Worm (Caenorhabditis elegans): ENCODE data around the gene C39E9.7.

C39E9.7 gene

ce11 chrIV:13096778-13097177 lies 20.3 kb upstream of the C39E9.7 start (continued):
- TF ChIP-seq rec-8 (tag; optimal IDR thresholded peaks at IDR 0.05) (peak in 1 of 2 experiments; percentile 4), hmg-20 (GFP tag; IDR thresholded peaks at IDR 0.05) (no peak), ets-4 (GFP tag; optimal IDR thresholded peaks at IDR 0.05) (no peak), Y79H2A.3 (GFP tag; conservative IDR thresholded peaks at IDR 0.05) (peak; percentile 78; the same call in 1 of the 2 replicates), rcor-1 (GFP tag; IDR thresholded peaks at IDR 0.05) (no peak), hrde-1 (tag; optimal IDR thresholded peaks at IDR 0.05; ENCODE audit: borderline replicate concordance) (peak; percentile 88), mxl-1 (tag; optimal IDR thresholded peaks at IDR 0.05) (peak; percentile 39), D2030.7 (GFP tag; IDR thresholded peaks at IDR 0.05) (peak; percentile 20; the same call in 1 of the 2 replicates), madf-6 (GFP tag; IDR thresholded peaks at IDR 0.05) (peak; percentile 58), F37B4.10 (GFP tag; IDR thresholded peaks at IDR 0.05) (no peak), dpff-1 (tag; optimal IDR thresholded peaks at IDR 0.05) (no peak), nhr-90 (tag; optimal IDR thresholded peaks at IDR 0.05) (peak; percentile 4), ekl-4 (GFP tag; IDR thresholded peaks at IDR 0.05) (0 out of 2 replicates have a peak, but pooled peaks have one; percentile 30), nfyb-1 (GFP tag; IDR thresholded peaks at IDR 0.05) (0 out of 2 replicates have a peak, but pooled peaks have one; percentile 7), nhr-179 (tag; optimal IDR thresholded peaks at IDR 0.05) (no peak), lin-54 (GFP tag; optimal IDR thresholded peaks at IDR 0.05) (peak; percentile 8), lsl-1 (GFP tag; optimal IDR thresholded peaks at IDR 0.05) (peak; percentile 27), atf-7 (tag; optimal IDR thresholded peaks at IDR 0.05) (no peak), hmg-1.2 (GFP tag; IDR thresholded peaks at IDR 0.05) (peak; percentile 41), attf-5 (GFP tag; optimal IDR thresholded peaks at IDR 0.05) (peak; percentile 35), nfya-1 (tag; optimal IDR thresholded peaks at IDR 0.05; ENCODE audit: borderline replicate concordance, insufficient read depth) (no peak), B0336.3 (GFP tag; IDR thresholded peaks at IDR 0.05) (peak; percentile 63), akir-1 (GFP tag; optimal IDR thresholded peaks at IDR 0.05) (no peak), him-1 (tag; optimal IDR thresholded peaks at IDR 0.05) (no peak), F57C9.4 (tag; optimal IDR thresholded peaks at IDR 0.05) (no peak), tbx-9 (tag; optimal IDR thresholded peaks at IDR 0.05; ENCODE audit: borderline replicate concordance) (no peak), dpl-1 (GFP tag; optimal IDR thresholded peaks at IDR 0.05) (no peak), let-607 (tag; optimal IDR thresholded peaks at IDR 0.05) (no peak), efl-1 (GFP tag; optimal IDR thresholded peaks at IDR 0.05) (no peak), F23B12.7 (tag; optimal IDR thresholded peaks at IDR 0.05; ENCODE audit: insufficient read depth) (no peak), ztf-18 (tag; optimal IDR thresholded peaks at IDR 0.05) (no peak), gei-17 (GFP tag; optimal IDR thresholded peaks at IDR 0.05) (no peak)

- TF ChIP-seq ztf-25 (GFP tag; IDR thresholded peaks at IDR 0.05) (0 out of 2 replicates have a peak, but pooled peaks have one; percentile 35), ceh-91 (GFP tag; IDR thresholded peaks at IDR 0.05) (no peak), mxl-1 (tag; optimal IDR thresholded peaks at IDR 0.05) (no peak), hsf-1 (GFP tag; IDR thresholded peaks at IDR 0.05) (0 out of 2 replicates have a peak, but pooled peaks have one; percentile 22), lag-1 (GFP tag; IDR thresholded peaks at IDR 0.05) (no peak), ekl-4 (GFP tag; IDR thresholded peaks at IDR 0.05) (peak; percentile 49; the same call in 1 of the 2 replicates), madf-6 (GFP tag; IDR thresholded peaks at IDR 0.05) (peak; percentile 32), ceh-100 (GFP tag; IDR thresholded peaks at IDR 0.05) (0 out of 2 replicates have a peak, but pooled peaks have one; percentile 36), egrh-3 (GFP tag; IDR thresholded peaks at IDR 0.05) (no peak), F39B2.1 (GFP tag; IDR thresholded peaks at IDR 0.05) (no peak), F33H1.4 (GFP tag; IDR thresholded peaks at IDR 0.05) (peak; percentile 8; the same call in 1 of the 2 replicates), ceh-58 (GFP tag; IDR thresholded peaks at IDR 0.05) (no peak), sdz-38 (tag; optimal IDR thresholded peaks at IDR 0.05) (no peak), efl-1 (GFP tag; optimal IDR thresholded peaks at IDR 0.05) (peak; percentile 49)
These were observed 18.9 kb upstream of the C39E9.7 start, which contains the start of gene rfc-3 for ce11 chrIV:13095462-13095861. rfc-3 (plus strand) TSS chrIV:13095762.
